Worm (Caenorhabditis elegans): ENCODE results near the gene ZK809.1.

DNA sequence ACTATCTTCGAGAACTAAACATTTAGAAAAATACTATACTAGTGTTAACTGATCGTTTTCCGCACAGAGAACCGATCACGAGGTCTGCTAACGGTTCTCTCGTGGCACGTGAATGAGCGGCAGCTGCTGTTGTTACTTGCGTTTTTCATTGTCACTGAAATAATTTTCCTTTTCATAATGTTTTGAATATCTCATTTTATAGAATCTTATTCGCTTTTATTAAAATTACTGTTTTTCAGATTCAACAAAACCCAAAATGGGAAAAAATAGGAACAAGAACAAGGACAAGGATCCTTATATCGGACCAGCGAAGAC, 5.5 kb upstream of the ZK809.1 start, which contains the start of gene F58B3.6:
- TF ChIP-seq nhr-19 (GFP tag; conservative IDR thresholded peaks at IDR 0.05), result peak; percentile 77
- TF ChIP-seq fos-1 (tag; optimal IDR thresholded peaks at IDR 0.05), result no peak

Measured in whole organism, L1 larva.